Worm (Caenorhabditis elegans) whole organism, midembryonic: Measurements from ENCODE around the gene K02E2.11.

Experiments
- T22C8.4 ChIP-seq: fragments of 200-800 bp; sonication (Bioruptor generic); IDR thresholded peaks from 2 replicates; pipeline ENCODE4 v1.3.6; 2022; ENCODE audit warnings: missing genetic modification characterization, missing compliant biosample characterization
- cog-1 ChIP-seq: sonication (generic microtip); optimal IDR thresholded peaks from 2 replicates; lab custom pipeline; 2016; ENCODE audit warnings: missing genetic modification characterization, missing compliant biosample characterization
- flt-1 ChIP-seq: fragments of 200-800 bp; sonication (Bioruptor generic); IDR thresholded peaks from 2 replicates; pipeline ENCODE4 v1.3.6; 2022; ENCODE audit warnings: missing genetic modification characterization, missing compliant biosample characterization
- klf-2 ChIP-seq: fragments of 200-800 bp; sonication (Bioruptor generic); conservative IDR thresholded peaks from 2 replicates; pipeline ENCODE4 v1.3.6; 2022; ENCODE audit warnings: missing genetic modification reagents, missing genetic modification characterization, missing compliant biosample characterization
- ref-1 ChIP-seq: fragments of 200-800 bp; sonication (Bioruptor generic); conservative IDR thresholded peaks from 2 replicates; pipeline ENCODE4 v1.3.6; 2022; ENCODE audit warnings: missing genetic modification reagents, missing genetic modification characterization, missing compliant biosample characterization
- ztf-23 ChIP-seq: fragments of 200-800 bp; sonication (Bioruptor generic); IDR thresholded peaks from 2 replicates; pipeline ENCODE4 v1.3.6; 2022; ENCODE audit warnings: missing genetic modification reagents, missing genetic modification characterization, missing compliant biosample characterization
- ztf-29 ChIP-seq: fragments of 200-800 bp; sonication (Bioruptor generic); IDR thresholded peaks from 2 replicates; pipeline ENCODE4 v1.3.6; 2022; ENCODE audit warnings: missing genetic modification reagents, missing genetic modification characterization, missing compliant biosample characterization

ce11 chrV:20413426-20413825, 30.3 kb downstream of the K02E2.11 start:
- TF ChIP-seq cog-1 (no peak), T22C8.4 (GFP tag; lab: Robert Waterston, UW) (no peak), ref-1 (GFP tag; lab: Robert Waterston, UW) (no peak), klf-2 (GFP tag; lab: Robert Waterston, UW) (no peak), flt-1 (GFP tag; lab: Robert Waterston, UW) (no peak), ztf-23 (GFP tag; lab: Robert Waterston, UW) (no peak), ztf-29 (GFP tag; lab: Robert Waterston, UW) (no peak)
